Worm (Caenorhabditis elegans): ENCODE results near the gene Y14H12A.2.

DNA sequence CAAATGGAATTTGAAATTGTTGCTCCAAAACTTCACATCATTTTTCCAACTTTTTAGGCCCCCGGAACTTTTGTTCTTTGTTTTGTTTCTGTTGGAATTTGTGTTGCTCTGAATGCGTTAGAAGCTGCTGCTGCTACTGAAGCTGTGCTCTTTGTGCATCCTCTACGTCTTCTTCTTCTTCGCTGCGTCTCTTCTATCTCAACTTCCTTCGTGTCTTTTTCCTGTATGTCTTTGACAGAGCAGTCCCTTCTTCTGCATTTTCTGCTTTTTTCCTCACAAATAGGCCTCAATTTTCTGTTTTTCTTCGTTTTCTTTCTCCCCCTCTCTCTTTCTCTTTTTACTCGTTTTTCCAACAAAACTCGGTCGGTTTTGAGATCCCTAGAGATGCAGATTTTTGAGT lies 28.2 kb downstream of the Y14H12A.2 start:
- TF ChIP-seq hmg-4 (GFP tag; optimal IDR thresholded peaks at IDR 0.05) (no peak), ama-1 (optimal IDR thresholded peaks at IDR 0.05) (no peak), hmbx-1 (tag; optimal IDR thresholded peaks at IDR 0.05) (no peak), sea-1 (GFP tag; conservative IDR thresholded peaks at IDR 0.05) (no peak), hnd-1 (tag; optimal IDR thresholded peaks at IDR 0.05) (no peak), B0310.2 (tag; optimal IDR thresholded peaks at IDR 0.05) (no peak), flt-1 (GFP tag; IDR thresholded peaks at IDR 0.05) (no peak), pes-1 (GFP tag; IDR thresholded peaks at IDR 0.05) (no peak)
